Fruit fly (Drosophila melanogaster) Kc167 (cell line): Measurements from ENCODE around the gene Atxn7.

Source experiments
- Myc ChIP-seq: fragments of >200 bp; optimal IDR thresholded peaks from 2 replicates; lab custom pipeline; 2017; ENCODE audit warnings: missing external identifiers
- h ChIP-seq: fragments of >200 bp; optimal IDR thresholded peaks from 3 replicates; lab custom pipeline; 2018; ENCODE audit warnings: missing external identifiers
- insv ChIP-seq: fragments of >200 bp; optimal IDR thresholded peaks from 3 replicates; lab custom pipeline; 2018; ENCODE audit warnings: missing external identifiers
- psq ChIP-seq: fragments of >200 bp; optimal IDR thresholded peaks from 2 replicates; lab custom pipeline; 2017; ENCODE audit warnings: missing external identifiers
- ttk ChIP-seq: sonication (Bioruptor generic); optimal IDR thresholded peaks from 2 replicates; lab custom pipeline; 2017; ENCODE audit warnings: missing external identifiers

DNA sequence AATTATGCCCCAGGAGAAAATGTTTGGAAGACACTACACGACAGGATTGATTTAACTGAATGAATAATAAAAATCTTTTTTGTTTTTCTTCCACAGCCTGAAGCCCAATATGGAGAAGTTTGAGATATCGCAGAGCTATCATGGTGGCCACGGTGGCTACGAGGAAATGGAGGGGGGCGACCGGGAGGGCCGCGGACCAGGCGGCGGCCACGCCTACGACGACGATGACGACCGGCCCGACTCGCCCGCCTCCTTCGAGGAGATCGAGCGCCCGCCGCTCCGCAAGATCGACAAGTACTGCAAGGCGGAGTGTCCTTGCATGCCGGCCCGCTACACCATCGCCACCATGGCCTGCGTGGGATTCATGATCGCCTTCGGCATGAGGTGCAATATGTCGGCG lies 29.0 kb downstream of the Atxn7 start:
- TF ChIP-seq psq, result no peak
- no peak for TF ChIP-seq h (lab: Kevin White, UChicago)
- no peak for TF ChIP-seq Myc (lab: Kevin White, UChicago)
- TF ChIP-seq ttk (lab: Kevin White, UChicago), result no peak
- no peak for TF ChIP-seq insv (lab: Kevin White, UChicago)
